Worm (Caenorhabditis elegans) whole organism, young adult: ENCODE results near the gene Y37A1A.2.

Experiments used
- ccch-3 ChIP-seq: fragments of 200-800 bp; sonication (Bioruptor generic); optimal IDR thresholded peaks from 2 replicates; lab custom pipeline; 2018; ENCODE audit warnings: mild to moderate bottlenecking, missing genetic modification characterization, missing compliant biosample characterization
- nhr-179 ChIP-seq: sonication (generic microtip); optimal IDR thresholded peaks from 2 replicates; lab custom pipeline; 2016; ENCODE audit warnings: mild to moderate bottlenecking, missing genetic modification characterization, missing compliant biosample characterization
- snpc-4 ChIP-seq, 5 experiments: fragments of 150-350 bp in 1 of 5; sonication (generic microtip) in 4 of 5; optimal IDR thresholded peaks; 2 replicates each; lab custom pipeline; 2014 to 2018; ENCODE audit warnings: missing genetic modification characterization in 5 of 5, missing biosample characterization in 3 of 5, antibody characterized with exemption in 2 of 5, mild to moderate bottlenecking in 2 of 5, missing compliant biosample characterization in 2 of 5, missing genotype in 2 of 5, moderate library complexity in 2 of 5, missing genetic modification reagents in 1 of 5
- ztf-6 ChIP-seq: fragments of 200-800 bp; sonication (Bioruptor generic); IDR thresholded peaks from 2 replicates; pipeline ENCODE4 v1.3.6; 2022; ENCODE audit warnings: missing genetic modification reagents, missing genetic modification characterization, missing compliant biosample characterization

- 0 out of 2 replicates have a peak, but pooled peaks have one; percentile 31 for TF ChIP-seq ztf-6
- TF ChIP-seq nhr-179 = no peak
- no peak for TF ChIP-seq ccch-3
- TF ChIP-seq snpc-4 (GFP tag; optimal IDR thresholded peaks at IDR 0.05; lab: Kevin White, UChicago) = no peak
- peak; percentile 37 to 84 (median 72) for TF ChIP-seq snpc-4 (tag; optimal IDR thresholded peaks at IDR 0.05; lab: Kevin White, UChicago)
These were observed 25.2 kb downstream of the Y37A1A.2 start, which contains the start of gene lin-66 for ce11 chrIV:13887408-13888163.
